Fruit fly (Drosophila melanogaster) whole organism, embryonic: Measurements from ENCODE around the gene CG45676.

Experiments used
- Abd-B ChIP-seq: fragments of 200-800 bp; sonication (Bioruptor generic); optimal IDR thresholded peaks from 2 replicates; lab custom pipeline; 2018; ENCODE audit warnings: missing biosample characterization, mild to moderate bottlenecking, missing genetic modification characterization, moderate library complexity
- Ada2b ChIP-seq: fragments of 200-800 bp; sonication (Bioruptor generic); IDR thresholded peaks from 2 replicates; pipeline ENCODE4 v1.3.6; 2022; ENCODE audit warnings: missing biosample characterization, missing genetic modification characterization
- Atf3 ChIP-seq: fragments of 200-800 bp; sonication (Bioruptor generic); optimal IDR thresholded peaks from 3 replicates; lab custom pipeline; 2016; ENCODE audit warnings: missing biosample characterization, missing genetic modification characterization
- Bdp1 ChIP-seq: fragments of 200-800 bp; sonication (Bioruptor generic); optimal IDR thresholded peaks from 3 replicates; lab custom pipeline; 2016; ENCODE audit warnings: missing biosample characterization, missing genetic modification characterization
- Bteb2 ChIP-seq: fragments of 200-800 bp; sonication (Bioruptor generic); optimal IDR thresholded peaks from 2 replicates; lab custom pipeline; 2016; ENCODE audit warnings: missing biosample characterization, missing genetic modification characterization
- CG10209 ChIP-seq: fragments of 200-800 bp; sonication (Bioruptor generic); optimal IDR thresholded peaks from 3 replicates; lab custom pipeline; 2017; ENCODE audit warnings: missing biosample characterization, mild to moderate bottlenecking, missing genetic modification characterization, missing genetic modification reagents
- CG10321 ChIP-seq: fragments of 200-800 bp; sonication (Bioruptor generic); IDR thresholded peaks from 2 replicates; pipeline ENCODE4 v1.3.6; 2022; ENCODE audit warnings: missing biosample characterization, missing genetic modification characterization
- CG10462 ChIP-seq: fragments of 200-800 bp; sonication (Bioruptor generic); optimal IDR thresholded peaks from 2 replicates; lab custom pipeline; 2016; ENCODE audit warnings: missing biosample characterization, missing genetic modification characterization
- CG11560 ChIP-seq: fragments of 200-800 bp; sonication (Bioruptor generic); IDR thresholded peaks from 3 replicates; pipeline ENCODE4 v1.3.6; 2022; ENCODE audit warnings: missing biosample characterization, missing genetic modification characterization
- CG15514 ChIP-seq: fragments of 200-800 bp; sonication (Bioruptor generic); optimal IDR thresholded peaks from 3 replicates; lab custom pipeline; 2017; ENCODE audit warnings: missing biosample characterization, missing genetic modification characterization, mild to moderate bottlenecking, moderate library complexity, missing genetic modification reagents
- CG15696 ChIP-seq: fragments of 200-800 bp; sonication (Bioruptor generic); optimal IDR thresholded peaks from 2 replicates; lab custom pipeline; 2019; ENCODE audit warnings: missing biosample characterization, mild to moderate bottlenecking, missing genetic modification characterization, moderate library complexity
- CG1792 ChIP-seq: fragments of 200-800 bp; sonication (Bioruptor generic); optimal IDR thresholded peaks from 2 replicates; lab custom pipeline; 2016; ENCODE audit warnings: missing biosample characterization, missing genetic modification characterization
- CG18476 ChIP-seq: fragments of 200-800 bp; sonication (Bioruptor generic); optimal IDR thresholded peaks from 2 replicates; lab custom pipeline; 2016; ENCODE audit warnings: missing biosample characterization, mild to moderate bottlenecking, missing genetic modification characterization
- CG18764 ChIP-seq: fragments of 200-800 bp; sonication (Bioruptor generic); optimal IDR thresholded peaks from 3 replicates; lab custom pipeline; 2016; ENCODE audit warnings: missing biosample characterization, missing genetic modification characterization
- CG30403 ChIP-seq: fragments of 200-800 bp; sonication (Bioruptor generic); optimal IDR thresholded peaks from 3 replicates; lab custom pipeline; 2016; ENCODE audit warnings: missing biosample characterization, missing genetic modification characterization
- CG5245 ChIP-seq: fragments of 200-800 bp; sonication (Bioruptor generic); optimal IDR thresholded peaks from 3 replicates; lab custom pipeline; 2016; ENCODE audit warnings: missing biosample characterization, missing genetic modification characterization
- CG6272 ChIP-seq: fragments of 200-800 bp; sonication (Bioruptor generic); IDR thresholded peaks from 2 replicates; pipeline ENCODE4 v1.3.6; 2022; ENCODE audit warnings: missing biosample characterization, missing genetic modification characterization
- CG7556 ChIP-seq: fragments of 200-800 bp; sonication (Bioruptor generic); optimal IDR thresholded peaks from 2 replicates; lab custom pipeline; 2017; ENCODE audit warnings: missing biosample characterization, mild to moderate bottlenecking, missing genetic modification characterization
- CG8359 ChIP-seq: fragments of 200-800 bp; sonication (Bioruptor generic); optimal IDR thresholded peaks from 2 replicates; lab custom pipeline; 2017; ENCODE audit warnings: missing biosample characterization, mild to moderate bottlenecking, missing genetic modification characterization, borderline replicate concordance
- CG9215 ChIP-seq: fragments of 200-800 bp; sonication (Bioruptor generic); IDR thresholded peaks from 2 replicates; pipeline ENCODE4 v1.3.6; 2022; ENCODE audit warnings: missing biosample characterization, missing genetic modification characterization
- Dip2 ChIP-seq: fragments of 200-800 bp; sonication (Bioruptor generic); IDR thresholded peaks from 2 replicates; pipeline ENCODE4 v1.3.6; 2022; ENCODE audit warnings: missing biosample characterization, missing genetic modification characterization
- Ets97D ChIP-seq: fragments of 200-800 bp; sonication (Bioruptor generic); optimal IDR thresholded peaks from 3 replicates; lab custom pipeline; 2016; ENCODE audit warnings: missing biosample characterization, missing genetic modification characterization
- HHEX ChIP-seq: fragments of 200-800 bp; sonication (Bioruptor generic); optimal IDR thresholded peaks from 3 replicates; lab custom pipeline; 2017; ENCODE audit warnings: missing biosample characterization, mild to moderate bottlenecking, missing genetic modification characterization, missing genetic modification reagents
- HLHmδ ChIP-seq: fragments of 200-800 bp; sonication (Bioruptor generic); optimal IDR thresholded peaks from 2 replicates; lab custom pipeline; 2018; ENCODE audit warnings: missing biosample characterization, mild to moderate bottlenecking, missing genetic modification characterization, moderate library complexity
- HmgD ChIP-seq: fragments of 200-800 bp; sonication (Bioruptor generic); optimal IDR thresholded peaks from 3 replicates; lab custom pipeline; 2016; ENCODE audit warnings: missing biosample characterization, missing genetic modification characterization
- Jarid2 ChIP-seq: fragments of 200-800 bp; sonication (Bioruptor generic); optimal IDR thresholded peaks from 3 replicates; lab custom pipeline; 2017; ENCODE audit warnings: mild to moderate bottlenecking, missing biosample characterization, missing genetic modification reagents, missing genetic modification characterization
- MBD-R2 ChIP-seq: fragments of 200-800 bp; sonication (Bioruptor generic); IDR thresholded peaks from 2 replicates; pipeline ENCODE4 v1.3.6; 2022; ENCODE audit warnings: missing biosample characterization, missing genetic modification characterization
- NfI ChIP-seq: fragments of 200-800 bp; sonication (Bioruptor generic); optimal IDR thresholded peaks from 3 replicates; lab custom pipeline; 2018; ENCODE audit warnings: missing biosample characterization, mild to moderate bottlenecking, missing genetic modification characterization, moderate library complexity
- Ravus ChIP-seq: fragments of 200-800 bp; sonication (Bioruptor generic); IDR thresholded peaks from 2 replicates; pipeline ENCODE4 v1.3.6; 2022; ENCODE audit warnings: missing biosample characterization, missing genetic modification characterization
- ase ChIP-seq: fragments of 200-800 bp; sonication (Bioruptor generic); IDR thresholded peaks from 3 replicates; pipeline ENCODE4 v1.3.6; 2022; ENCODE audit warnings: missing biosample characterization, missing genetic modification characterization
- chif ChIP-seq, 2 experiments: fragments of 200-800 bp; sonication (Bioruptor generic); optimal IDR thresholded peaks; 3 replicates each; lab custom pipeline; 2016; ENCODE audit warnings: missing biosample characterization in 2 of 2, missing genetic modification characterization in 2 of 2
- chm ChIP-seq: fragments of 200-800 bp; sonication (Bioruptor generic); IDR thresholded peaks from 2 replicates; pipeline ENCODE4 v1.3.6; 2022; ENCODE audit warnings: missing biosample characterization, missing genetic modification characterization
- disco-r ChIP-seq: fragments of 200-800 bp; sonication (Bioruptor generic); optimal IDR thresholded peaks from 2 replicates; lab custom pipeline; 2016; ENCODE audit warnings: missing biosample characterization, missing genetic modification characterization
- fd64A ChIP-seq: fragments of 200-800 bp; sonication (Bioruptor generic); optimal IDR thresholded peaks from 3 replicates; lab custom pipeline; 2018; ENCODE audit warnings: missing biosample characterization, mild to moderate bottlenecking, missing genetic modification characterization
- fd96Cb ChIP-seq: fragments of 200-800 bp; sonication (Bioruptor generic); optimal IDR thresholded peaks from 2 replicates; lab custom pipeline; 2018; ENCODE audit warnings: missing biosample characterization, mild to moderate bottlenecking, missing genetic modification characterization, moderate library complexity
- her ChIP-seq: fragments of 200-800 bp; sonication (Bioruptor generic); optimal IDR thresholded peaks from 2 replicates; lab custom pipeline; 2016; ENCODE audit warnings: missing biosample characterization, missing genetic modification characterization
- knrl ChIP-seq: fragments of 200-800 bp; sonication (Bioruptor generic); IDR thresholded peaks from 3 replicates; pipeline ENCODE4 v1.3.6; 2022; ENCODE audit warnings: missing biosample characterization, missing genetic modification characterization; ENCODE audit not compliant: partially characterized antibody
- lmd ChIP-seq: fragments of 200-800 bp; sonication (Bioruptor generic); IDR thresholded peaks from 2 replicates; pipeline ENCODE4 v1.3.6; 2022; ENCODE audit warnings: missing biosample characterization, missing genetic modification characterization
- nerfin-1 ChIP-seq: fragments of 200-800 bp; sonication (Bioruptor generic); optimal IDR thresholded peaks from 3 replicates; lab custom pipeline; 2019; ENCODE audit warnings: missing biosample characterization, mild to moderate bottlenecking, missing genetic modification characterization, moderate library complexity
- nmo ChIP-seq: fragments of 200-800 bp; sonication (Bioruptor generic); optimal IDR thresholded peaks from 2 replicates; lab custom pipeline; 2018; ENCODE audit warnings: missing biosample characterization, mild to moderate bottlenecking, missing genetic modification characterization, moderate library complexity
- odd ChIP-seq: fragments of 200-800 bp; sonication (Bioruptor generic); optimal IDR thresholded peaks from 2 replicates; lab custom pipeline; 2017; ENCODE audit warnings: missing biosample characterization, mild to moderate bottlenecking, missing genetic modification characterization
- peb ChIP-seq: fragments of 200-800 bp; sonication (Bioruptor generic); IDR thresholded peaks from 2 replicates; pipeline ENCODE4 v1.3.6; 2022; ENCODE audit warnings: missing biosample characterization, missing genetic modification characterization
- ro ChIP-seq: fragments of 200-800 bp; sonication (Bioruptor generic); IDR thresholded peaks from 2 replicates; pipeline ENCODE4 v1.3.6; 2022; ENCODE audit warnings: missing biosample characterization, missing genetic modification characterization
- sob ChIP-seq: fragments of 200-800 bp; sonication (Bioruptor generic); IDR thresholded peaks from 2 replicates; pipeline ENCODE4 v1.3.6; 2022; ENCODE audit warnings: missing biosample characterization, missing genetic modification characterization
- sr ChIP-seq: fragments of 200-800 bp; sonication (Bioruptor generic); IDR thresholded peaks from 3 replicates; pipeline ENCODE4 v1.3.6; 2022; ENCODE audit warnings: missing biosample characterization, missing genetic modification characterization
- tgo ChIP-seq: fragments of 200-800 bp; sonication (Bioruptor generic); IDR thresholded peaks from 3 replicates; pipeline ENCODE4 v1.3.6; 2022; ENCODE audit warnings: missing biosample characterization, missing genetic modification characterization
- vnd ChIP-seq: fragments of 200-800 bp; sonication (Bioruptor generic); IDR thresholded peaks from 3 replicates; pipeline ENCODE4 v1.3.6; 2022; ENCODE audit warnings: missing biosample characterization, missing genetic modification characterization; ENCODE audit not compliant: partially characterized antibody
- yki ChIP-seq: fragments of >200 bp; optimal IDR thresholded peaks from 3 replicates; lab custom pipeline; 2018
- zfh1 ChIP-seq: fragments of 200-800 bp; sonication (Bioruptor generic); IDR thresholded peaks from 3 replicates; pipeline ENCODE4 v1.3.6; 2022; ENCODE audit warnings: missing biosample characterization, missing genetic modification characterization
- zfh2 ChIP-seq: fragments of 200-800 bp; sonication (Bioruptor generic); optimal IDR thresholded peaks from 2 replicates; lab custom pipeline; 2016; ENCODE audit warnings: missing biosample characterization, missing genetic modification characterization

CG45676 gene

DNA sequence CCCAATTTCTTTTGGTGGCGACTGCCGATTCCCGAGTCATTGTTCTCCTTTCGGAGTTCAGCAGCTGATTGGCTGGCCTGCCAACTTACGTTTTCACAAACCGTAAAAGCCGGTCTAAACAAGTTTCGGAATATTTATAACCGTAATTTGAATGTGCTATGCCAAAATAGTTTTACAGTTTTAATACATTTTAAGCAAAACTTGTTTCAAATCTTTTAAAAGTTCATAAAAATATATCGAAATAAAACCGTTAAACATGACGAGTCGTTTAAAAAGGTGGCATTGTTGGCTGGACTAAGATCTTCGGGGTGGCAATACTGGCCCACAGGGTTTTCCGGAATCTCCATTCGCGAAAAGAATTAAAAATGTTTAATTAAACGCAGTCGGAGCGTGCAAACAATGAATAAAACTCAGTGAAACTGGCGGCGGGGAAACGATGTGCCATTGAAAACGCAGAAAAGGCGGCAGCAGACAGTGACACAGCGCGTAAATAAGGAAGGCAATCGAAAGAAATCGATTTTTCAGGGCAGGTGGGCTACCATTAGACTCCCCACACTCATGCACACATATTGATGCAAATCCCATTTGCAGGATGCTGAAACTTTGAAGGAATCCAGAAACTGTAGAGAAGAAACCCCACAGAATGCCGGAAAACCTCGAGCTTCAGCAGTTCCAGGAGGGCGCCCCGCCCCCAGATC is 17.0 kb downstream of the CG45676 start, which contains the start of the genes Exd2 and CG5281 (continued):
- TF ChIP-seq sob (GFP tag; lab: Robert Waterston, UW) (peak; percentile 43; the same call in 1 of the 2 replicates), yki (lab: Kevin White, UChicago) (no peak), Dip2 (no peak), nerfin-1 (tag; lab: Kevin White, UChicago) (peak; percentile 48), disco-r (peak; percentile 15), CG11560 (no peak), Jarid2 (no peak), peb (GFP tag; lab: Robert Waterston, UW) (no peak), Ets97D (GFP tag; lab: Kevin White, UChicago) (peak; percentile 91), chm (GFP tag; lab: Robert Waterston, UW) (no peak), CG10209 (peak; percentile 42), zfh1 (GFP tag; lab: Robert Waterston, UW) (peak; percentile 46; the same call in 1 of the 3 replicates), HmgD (GFP tag; lab: Kevin White, UChicago) (no peak), CG6272 (GFP tag; lab: Robert Waterston, UW) (no peak), fd64A (GFP tag; lab: Kevin White, UChicago) (no peak), CG15514 (GFP tag; lab: Kevin White, UChicago) (peak; percentile 74), CG5245 (GFP tag; lab: Kevin White, UChicago) (peak; percentile 14), sr (no peak), CG18764 (GFP tag; lab: Kevin White, UChicago) (peak; percentile 41), Bteb2 (GFP tag; lab: Kevin White, UChicago) (peak; percentile 46), Abd-B (GFP tag; lab: Kevin White, UChicago) (peak; percentile 53), her (GFP tag; lab: Kevin White, UChicago) (peak; percentile 24), CG18476 (peak; percentile 41), ase (GFP tag; lab: Robert Waterston, UW) (no peak), CG15696 (tag; lab: Kevin White, UChicago) (peak; percentile 21), CG8359 (GFP tag; lab: Kevin White, UChicago) (no peak), CG30403 (GFP tag; lab: Kevin White, UChicago) (peak; percentile 68), ro (GFP tag; lab: Robert Waterston, UW) (no peak), odd (GFP tag; lab: Kevin White, UChicago) (no peak), CG7556 (GFP tag; lab: Kevin White, UChicago) (peak; percentile 43), CG10321 (no peak), Bdp1 (peak; percentile 27), Atf3 (peak; percentile 65), CG1792 (GFP tag; lab: Kevin White, UChicago) (no peak), tgo (peak; percentile 14; the same call in 1 of the 3 replicates), zfh2 (GFP tag; lab: Kevin White, UChicago) (peak; percentile 55), fd96Cb (tag; lab: Kevin White, UChicago) (peak; percentile 9), CG9215 (GFP tag; lab: Robert Waterston, UW) (no peak), CG10462 (peak; percentile 77), HLHmδ (no peak), MBD-R2 (GFP tag; lab: Robert Waterston, UW) (peak; percentile 73), vnd (GFP tag; lab: Robert Waterston, UW) (no peak), knrl (GFP tag; lab: Robert Waterston, UW) (peak; percentile 55), HHEX (GFP tag; lab: Kevin White, UChicago) (peak; percentile 45), NfI (GFP tag; lab: Kevin White, UChicago) (peak; percentile 71), Ada2b (GFP tag; lab: Robert Waterston, UW) (0 out of 2 replicates have a peak, but pooled peaks have one; percentile 5), nmo (peak; percentile 63), lmd (GFP tag; lab: Robert Waterston, UW) (peak; percentile 25; the same call in 1 of the 2 replicates), chif (GFP tag; optimal IDR thresholded peaks at IDR 0.05; lab: Kevin White, UChicago) (peak; percentile 41 to 59), Ravus (GFP tag; lab: Robert Waterston, UW) (no peak)
